Fruit fly (Drosophila melanogaster) Kc167 (cell line): ENCODE results near the gene Dad1.

ENCODE experiments used
- Myc ChIP-seq: fragments of >200 bp; optimal IDR thresholded peaks from 2 replicates; lab custom pipeline; 2017; ENCODE audit warnings: missing external identifiers
- Sin3A ChIP-seq: fragments of >200 bp; optimal IDR thresholded peaks from 2 replicates; lab custom pipeline; 2018; ENCODE audit warnings: missing external identifiers
- h ChIP-seq: fragments of >200 bp; optimal IDR thresholded peaks from 3 replicates; lab custom pipeline; 2018; ENCODE audit warnings: missing external identifiers
- insv ChIP-seq: fragments of >200 bp; optimal IDR thresholded peaks from 3 replicates; lab custom pipeline; 2018; ENCODE audit warnings: missing external identifiers
- psq ChIP-seq: fragments of >200 bp; optimal IDR thresholded peaks from 2 replicates; lab custom pipeline; 2017; ENCODE audit warnings: missing external identifiers
- ttk ChIP-seq: sonication (Bioruptor generic); optimal IDR thresholded peaks from 2 replicates; lab custom pipeline; 2017; ENCODE audit warnings: missing external identifiers

The Dad1 gene

dm6 chr2L:8420259-8420930, 36.5 kb upstream of the Dad1 start:
- TF ChIP-seq Myc (lab: Kevin White, UChicago) (no peak), h (lab: Kevin White, UChicago) (no peak), psq (no peak), insv (lab: Kevin White, UChicago) (no peak), Sin3A (lab: Kevin White, UChicago) (no peak), ttk (lab: Kevin White, UChicago) (no peak)

dm6 chr2L:8419382-8419940, 35.5 kb upstream of the Dad1 start:
- TF ChIP-seq h (lab: Kevin White, UChicago) (no peak), psq (no peak), Sin3A (lab: Kevin White, UChicago) (no peak), Myc (lab: Kevin White, UChicago) (no peak), ttk (lab: Kevin White, UChicago) (no peak), insv (lab: Kevin White, UChicago) (no peak)

- TF ChIP-seq Sin3A (lab: Kevin White, UChicago) (no peak), Myc (lab: Kevin White, UChicago) (no peak), insv (lab: Kevin White, UChicago) (no peak), ttk (lab: Kevin White, UChicago) (no peak), psq (no peak), h (lab: Kevin White, UChicago) (no peak)
These were observed 34.4 kb upstream of the Dad1 start for dm6 chr2L:8418113-8418885.

- no peak for TF ChIP-seq h (lab: Kevin White, UChicago)
- TF ChIP-seq Myc (lab: Kevin White, UChicago): no peak
- no peak for TF ChIP-seq psq
- TF ChIP-seq Sin3A (lab: Kevin White, UChicago): no peak
- no peak for TF ChIP-seq insv (lab: Kevin White, UChicago)
- no peak for TF ChIP-seq ttk (lab: Kevin White, UChicago)
These were observed 33.6 kb upstream of the Dad1 start for dm6 chr2L:8417562-8417961.

- TF ChIP-seq Myc (lab: Kevin White, UChicago) (no peak), psq (no peak), Sin3A (lab: Kevin White, UChicago) (no peak), h (lab: Kevin White, UChicago) (no peak), ttk (lab: Kevin White, UChicago) (no peak), insv (lab: Kevin White, UChicago) (no peak)
These were observed 32.6 kb upstream of the Dad1 start for dm6 chr2L:8416350-8417046.

- TF ChIP-seq Sin3A (lab: Kevin White, UChicago) (no peak), ttk (lab: Kevin White, UChicago) (no peak), Myc (lab: Kevin White, UChicago) (no peak), insv (lab: Kevin White, UChicago) (no peak), h (lab: Kevin White, UChicago) (no peak), psq (no peak)
These were observed 31.2 kb upstream of the Dad1 start, which contains the start of the genes CG13398 and Akap200 for dm6 chr2L:8414887-8415883. TSS of gene CG13398 (minus strand) at chr2L:8415256. TSS of gene Akap200 (plus strand) at chr2L:8415690.

- TF ChIP-seq Sin3A (lab: Kevin White, UChicago): no peak
- no peak for TF ChIP-seq insv (lab: Kevin White, UChicago)
- no peak for TF ChIP-seq psq
- TF ChIP-seq h (lab: Kevin White, UChicago): no peak
- no peak for TF ChIP-seq ttk (lab: Kevin White, UChicago)
These were observed 27.6 kb upstream of the Dad1 start, which contains the start of gene Naglu for dm6 chr2L:8411530-8411929. TSS of gene Naglu (minus strand) at chr2L:8411868.

- TF ChIP-seq psq: peak; percentile 68
- no peak for TF ChIP-seq Sin3A (lab: Kevin White, UChicago)
- no peak for TF ChIP-seq h (lab: Kevin White, UChicago)
These were observed 19.6 kb upstream of the Dad1 start, which contains the start of gene emb for dm6 chr2L:8403286-8404270. TSS of gene emb (plus strand) at chr2L:8403573.

- no peak for TF ChIP-seq insv (lab: Kevin White, UChicago)
- TF ChIP-seq Myc (lab: Kevin White, UChicago): no peak
- no peak for TF ChIP-seq Sin3A (lab: Kevin White, UChicago)
- no peak for TF ChIP-seq ttk (lab: Kevin White, UChicago)
- no peak for TF ChIP-seq psq
- TF ChIP-seq h (lab: Kevin White, UChicago): no peak
These were observed 19.0 kb upstream of the Dad1 start, which contains the start of gene fy for dm6 chr2L:8402928-8403285. TSS of gene fy (minus strand) at chr2L:8403280.
